Worm (Caenorhabditis elegans): ENCODE data around the gene mpdu-1.

DNA sequence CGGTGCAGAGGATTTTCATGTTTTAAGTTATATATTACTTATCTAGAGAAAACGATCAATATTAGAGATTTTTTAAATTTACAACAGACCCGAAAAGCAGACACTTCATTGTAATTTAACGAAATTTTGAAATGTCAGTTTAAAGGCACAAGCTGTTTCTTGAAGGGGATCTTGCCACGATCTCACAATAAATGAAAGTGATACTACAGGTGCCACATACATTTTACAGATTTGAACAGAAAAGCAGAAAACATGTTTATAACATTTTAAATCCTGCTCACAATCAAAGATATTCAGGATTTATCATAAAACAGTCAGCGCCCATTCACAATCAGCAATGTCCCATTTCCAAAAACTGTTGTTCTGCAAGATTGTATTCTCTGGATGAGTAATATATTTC, 9.0 kb downstream of the mpdu-1 start:
- TF ChIP-seq nhr-11 (tag; optimal IDR thresholded peaks at IDR 0.05): no peak
- TF ChIP-seq fkh-10 (GFP tag; optimal IDR thresholded peaks at IDR 0.05): no peak
- no peak for TF ChIP-seq tbx-2 (tag; optimal IDR thresholded peaks at IDR 0.05)
- TF ChIP-seq ceh-45 (GFP tag; IDR thresholded peaks at IDR 0.05): no peak
- TF ChIP-seq lin-11 (tag; optimal IDR thresholded peaks at IDR 0.05): no peak
- no peak for TF ChIP-seq hlh-15 (tag; optimal IDR thresholded peaks at IDR 0.05)
- TF ChIP-seq nfya-1 (tag; optimal IDR thresholded peaks at IDR 0.05): no peak
- no peak for TF ChIP-seq hlh-8 (tag; optimal IDR thresholded peaks at IDR 0.05)
- TF ChIP-seq pha-4 (tag; optimal IDR thresholded peaks at IDR 0.05): no peak
- no peak for TF ChIP-seq ceh-30 (tag; optimal IDR thresholded peaks at IDR 0.05)

Measured in whole organism, late embryonic.